Fruit fly (Drosophila melanogaster) whole organism, embryonic: Measurements from ENCODE around the gene Lamtor3.

Source experiments
- CG10462 ChIP-seq: fragments of 200-800 bp; sonication (Bioruptor generic); optimal IDR thresholded peaks from 2 replicates; lab custom pipeline; 2016; ENCODE audit warnings: missing biosample characterization, missing genetic modification characterization
- CG10543 ChIP-seq: fragments of 200-800 bp; sonication (Bioruptor generic); optimal IDR thresholded peaks from 3 replicates; lab custom pipeline; 2017; ENCODE audit warnings: missing biosample characterization, mild to moderate bottlenecking, missing genetic modification characterization, moderate library complexity
- CG11456 ChIP-seq: fragments of 200-800 bp; sonication (Bioruptor generic); IDR thresholded peaks from 3 replicates; pipeline ENCODE4 v1.3.6; 2022; ENCODE audit warnings: missing biosample characterization, missing genetic modification characterization
- CG12219 ChIP-seq: fragments of 200-800 bp; sonication (Bioruptor generic); optimal IDR thresholded peaks from 3 replicates; lab custom pipeline; 2018; ENCODE audit warnings: missing biosample characterization, mild to moderate bottlenecking, missing genetic modification characterization
- CG17802 ChIP-seq: fragments of 200-800 bp; sonication (Bioruptor generic); optimal IDR thresholded peaks from 2 replicates; lab custom pipeline; 2018; ENCODE audit warnings: missing biosample characterization, mild to moderate bottlenecking, missing genetic modification characterization, moderate library complexity
- CG17829 ChIP-seq: fragments of 200-800 bp; optimal IDR thresholded peaks from 2 replicates; lab custom pipeline; 2019; ENCODE audit warnings: missing biosample characterization, mild to moderate bottlenecking, missing genetic modification characterization, moderate library complexity
- CG2129 ChIP-seq: fragments of 200-800 bp; sonication (Bioruptor generic); IDR thresholded peaks from 2 replicates; pipeline ENCODE4 v1.3.6; 2022; ENCODE audit warnings: missing biosample characterization, missing genetic modification characterization; ENCODE audit not compliant: partially characterized antibody
- CG2678 ChIP-seq: fragments of 200-800 bp; sonication (Bioruptor generic); optimal IDR thresholded peaks from 3 replicates; lab custom pipeline; 2019; ENCODE audit warnings: missing biosample characterization, mild to moderate bottlenecking, missing genetic modification characterization, moderate library complexity
- CG30403 ChIP-seq: fragments of 200-800 bp; sonication (Bioruptor generic); optimal IDR thresholded peaks from 3 replicates; lab custom pipeline; 2016; ENCODE audit warnings: missing biosample characterization, missing genetic modification characterization
- CG3065 ChIP-seq: fragments of 200-800 bp; sonication (Bioruptor generic); optimal IDR thresholded peaks from 2 replicates; lab custom pipeline; 2016; ENCODE audit warnings: missing biosample characterization, missing genetic modification characterization
- CG34422 ChIP-seq: fragments of 200-800 bp; sonication (Bioruptor generic); IDR thresholded peaks from 3 replicates; pipeline ENCODE4 v1.3.6; 2022; ENCODE audit warnings: missing biosample characterization, missing genetic modification characterization
- CG3995 ChIP-seq: fragments of 200-800 bp; sonication (Bioruptor generic); optimal IDR thresholded peaks from 3 replicates; lab custom pipeline; 2016; ENCODE audit warnings: missing biosample characterization, missing genetic modification characterization
- CG5180 ChIP-seq: fragments of 200-800 bp; sonication (Bioruptor generic); optimal IDR thresholded peaks from 3 replicates; lab custom pipeline; 2017; ENCODE audit warnings: missing biosample characterization, missing genetic modification characterization, mild to moderate bottlenecking, moderate library complexity, missing genetic modification reagents
- CG6272 ChIP-seq: fragments of 200-800 bp; sonication (Bioruptor generic); IDR thresholded peaks from 2 replicates; pipeline ENCODE4 v1.3.6; 2022; ENCODE audit warnings: missing biosample characterization, missing genetic modification characterization
- CHES-1-like ChIP-seq: fragments of 200-800 bp; sonication (Bioruptor generic); optimal IDR thresholded peaks from 2 replicates; lab custom pipeline; 2016; ENCODE audit warnings: missing biosample characterization, missing genetic modification characterization
- CrebB ChIP-seq: fragments of 200-800 bp; sonication (Bioruptor generic); optimal IDR thresholded peaks from 3 replicates; lab custom pipeline; 2018; ENCODE audit warnings: missing biosample characterization, mild to moderate bottlenecking, missing genetic modification characterization
- Dad ChIP-seq: fragments of 200-800 bp; sonication (Bioruptor generic); optimal IDR thresholded peaks from 3 replicates; lab custom pipeline; 2016; ENCODE audit warnings: missing biosample characterization, missing genetic modification characterization
- E2f1 ChIP-seq: fragments of 200-800 bp; sonication (Bioruptor generic); IDR thresholded peaks from 2 replicates; pipeline ENCODE4 v1.3.6; 2022; ENCODE audit warnings: missing biosample characterization, missing genetic modification characterization
- Gsc ChIP-seq: fragments of 200-800 bp; sonication (Bioruptor generic); IDR thresholded peaks from 2 replicates; pipeline ENCODE4 v1.3.6; 2022; ENCODE audit warnings: missing biosample characterization, missing genetic modification characterization
- H15 ChIP-seq: fragments of 200-800 bp; sonication (Bioruptor generic); IDR thresholded peaks from 3 replicates; pipeline ENCODE4 v1.3.6; 2022; ENCODE audit warnings: missing biosample characterization, missing genetic modification characterization
- HHEX ChIP-seq: fragments of 200-800 bp; sonication (Bioruptor generic); optimal IDR thresholded peaks from 3 replicates; lab custom pipeline; 2017; ENCODE audit warnings: missing biosample characterization, mild to moderate bottlenecking, missing genetic modification characterization, missing genetic modification reagents
- HLH4C ChIP-seq: fragments of 200-800 bp; sonication (Bioruptor generic); IDR thresholded peaks from 3 replicates; pipeline ENCODE4 v1.3.6; 2022; ENCODE audit warnings: missing biosample characterization, missing genetic modification characterization; ENCODE audit not compliant: partially characterized antibody
- Hey ChIP-seq: fragments of 200-800 bp; sonication (Bioruptor generic); optimal IDR thresholded peaks from 3 replicates; lab custom pipeline; 2018; ENCODE audit warnings: missing biosample characterization, mild to moderate bottlenecking, missing genetic modification characterization
- Max ChIP-seq: fragments of 200-800 bp; sonication (Bioruptor generic); optimal IDR thresholded peaks from 2 replicates; lab custom pipeline; 2016; ENCODE audit warnings: missing biosample characterization, mild to moderate bottlenecking, missing genetic modification characterization
- Nf-YB ChIP-seq: fragments of 200-800 bp; sonication (Bioruptor generic); optimal IDR thresholded peaks from 3 replicates; lab custom pipeline; 2019; ENCODE audit warnings: missing biosample characterization, mild to moderate bottlenecking, missing genetic modification characterization, moderate library complexity
- Sry-δ ChIP-seq: fragments of 200-800 bp; sonication (Bioruptor generic); optimal IDR thresholded peaks from 2 replicates; lab custom pipeline; 2016; ENCODE audit warnings: missing biosample characterization, missing genetic modification characterization
- cato ChIP-seq: fragments of 200-800 bp; sonication (Bioruptor generic); optimal IDR thresholded peaks from 2 replicates; lab custom pipeline; 2016; ENCODE audit warnings: missing biosample characterization, missing genetic modification characterization, borderline replicate concordance
- crc ChIP-seq: fragments of 200-800 bp; sonication (Bioruptor generic); optimal IDR thresholded peaks from 2 replicates; lab custom pipeline; 2016; ENCODE audit warnings: missing biosample characterization, missing genetic modification characterization
- danr ChIP-seq: fragments of 200-800 bp; sonication (Bioruptor generic); IDR thresholded peaks from 2 replicates; pipeline ENCODE4 v1.3.6; 2022; ENCODE audit warnings: missing biosample characterization, missing genetic modification characterization
- dysf ChIP-seq: fragments of 200-800 bp; sonication (Bioruptor generic); IDR thresholded peaks from 3 replicates; pipeline ENCODE4 v1.3.6; 2022; ENCODE audit warnings: missing biosample characterization, missing genetic modification characterization
- fd96Cb ChIP-seq: fragments of 200-800 bp; sonication (Bioruptor generic); optimal IDR thresholded peaks from 2 replicates; lab custom pipeline; 2018; ENCODE audit warnings: missing biosample characterization, mild to moderate bottlenecking, missing genetic modification characterization, moderate library complexity
- gfzf ChIP-seq: fragments of 200-800 bp; sonication (Bioruptor generic); optimal IDR thresholded peaks from 2 replicates; lab custom pipeline; 2016; ENCODE audit warnings: missing biosample characterization, mild to moderate bottlenecking, missing genetic modification characterization, moderate library complexity
- h ChIP-seq: fragments of >200 bp; optimal IDR thresholded peaks from 2 replicates; lab custom pipeline; 2017
- her ChIP-seq: fragments of 200-800 bp; sonication (Bioruptor generic); optimal IDR thresholded peaks from 2 replicates; lab custom pipeline; 2016; ENCODE audit warnings: missing biosample characterization, missing genetic modification characterization
- hth ChIP-seq: fragments of >200 bp; optimal IDR thresholded peaks from 2 replicates; lab custom pipeline; 2017; ENCODE audit warnings: inconsistent platforms
- jigr1 ChIP-seq: fragments of 200-800 bp; sonication (Bioruptor generic); IDR thresholded peaks from 3 replicates; pipeline ENCODE4 v1.3.6; 2022; ENCODE audit warnings: missing biosample characterization, missing genetic modification characterization
- lab ChIP-seq: fragments of 200-800 bp; sonication (Bioruptor generic); optimal IDR thresholded peaks from 3 replicates; lab custom pipeline; 2017; ENCODE audit warnings: missing biosample characterization, missing genetic modification characterization, mild to moderate bottlenecking, moderate library complexity, missing genetic modification reagents
- maf-S ChIP-seq: fragments of 200-800 bp; sonication (Bioruptor generic); optimal IDR thresholded peaks from 2 replicates; lab custom pipeline; 2016; ENCODE audit warnings: missing biosample characterization, missing genetic modification characterization
- mld ChIP-seq: fragments of 200-800 bp; sonication (Bioruptor generic); IDR thresholded peaks from 3 replicates; pipeline ENCODE4 v1.3.6; 2022; ENCODE audit warnings: missing biosample characterization, missing genetic modification characterization; ENCODE audit not compliant: partially characterized antibody
- onecut ChIP-seq: fragments of 200-800 bp; sonication (Bioruptor generic); IDR thresholded peaks from 2 replicates; pipeline ENCODE4 v1.3.6; 2022; ENCODE audit warnings: missing biosample characterization, missing genetic modification characterization
- pan ChIP-seq, 4 experiments: fragments of >200 bp in 3 of 4; fragments of 200-800 bp in 1 of 4; sonication (Bioruptor generic) in 1 of 4; optimal IDR thresholded peaks in 3 of 4; IDR thresholded peaks in 1 of 4; 2 replicates each; pipeline versions ENCODE4 v1.3.6 to Lab custom; 2017 to 2022; ENCODE audit warnings: missing biosample characterization in 2 of 4, missing genetic modification characterization in 2 of 4, mixed read lengths in 1 of 4
- repo ChIP-seq: fragments of 200-800 bp; sonication (Bioruptor generic); optimal IDR thresholded peaks from 2 replicates; lab custom pipeline; 2016; ENCODE audit warnings: missing biosample characterization, missing genetic modification characterization
- run ChIP-seq: fragments of 200-800 bp; sonication (Bioruptor generic); optimal IDR thresholded peaks from 3 replicates; lab custom pipeline; 2018; ENCODE audit warnings: missing biosample characterization, mild to moderate bottlenecking, missing genetic modification characterization
- sens-2 ChIP-seq: fragments of 200-800 bp; sonication (Bioruptor generic); IDR thresholded peaks from 2 replicates; pipeline ENCODE4 v1.3.6; 2022; ENCODE audit warnings: missing biosample characterization, missing genetic modification characterization
- sim ChIP-seq: fragments of 200-800 bp; sonication (Bioruptor generic); IDR thresholded peaks from 2 replicates; pipeline ENCODE4 v1.3.6; 2022; ENCODE audit warnings: missing biosample characterization, missing genetic modification characterization
- so ChIP-seq: fragments of 200-800 bp; sonication (Bioruptor generic); IDR thresholded peaks from 3 replicates; pipeline ENCODE4 v1.3.6; 2022; ENCODE audit warnings: missing biosample characterization, missing genetic modification characterization
- stwl ChIP-seq: fragments of 200-800 bp; sonication (Bioruptor generic); optimal IDR thresholded peaks from 3 replicates; lab custom pipeline; 2018; ENCODE audit warnings: missing biosample characterization, mild to moderate bottlenecking, missing genetic modification characterization, moderate library complexity
- trem ChIP-seq: fragments of 200-800 bp; optimal IDR thresholded peaks from 3 replicates; lab custom pipeline; 2019; ENCODE audit warnings: missing biosample characterization, mild to moderate bottlenecking, missing genetic modification characterization, moderate library complexity
- usp ChIP-seq: fragments of >200 bp; optimal IDR thresholded peaks from 2 replicates; lab custom pipeline; 2017; ENCODE audit warnings: missing biosample characterization, missing genetic modification characterization
- zen2 ChIP-seq: fragments of 200-800 bp; sonication (Bioruptor generic); IDR thresholded peaks from 3 replicates; pipeline ENCODE4 v1.3.6; 2022; ENCODE audit warnings: missing biosample characterization, missing genetic modification characterization; ENCODE audit not compliant: partially characterized antibody

Gene Lamtor3

dm6 chr2L:17480943-17481580 is at the start of gene Lamtor3, which contains the start of gene fws (continued):
- TF ChIP-seq maf-S (GFP tag; lab: Kevin White, UChicago) (peak; percentile 86), CG5180 (GFP tag; lab: Kevin White, UChicago) (peak; percentile 82), CG30403 (GFP tag; lab: Kevin White, UChicago) (peak; percentile 96), CG34422 (GFP tag; lab: Robert Waterston, UW) (peak; percentile 100), onecut (peak; percentile 94), hth (lab: Kevin White, UChicago) (no peak), jigr1 (GFP tag; lab: Robert Waterston, UW) (peak; percentile 96), CG17829 (tag; lab: Kevin White, UChicago) (peak; percentile 98), danr (GFP tag; lab: Robert Waterston, UW) (peak; percentile 97), mld (GFP tag; lab: Robert Waterston, UW) (peak; percentile 49; the same call in 1 of the 3 replicates), zen2 (no peak; the same call in 2 of the 3 replicates), CHES-1-like (peak; percentile 84), Gsc (GFP tag; lab: Robert Waterston, UW) (peak; percentile 97), CG3065 (GFP tag; lab: Kevin White, UChicago) (peak; percentile 92), H15 (GFP tag; lab: Robert Waterston, UW) (peak; percentile 99), lab (GFP tag; lab: Kevin White, UChicago) (peak; percentile 99), CG11456 (peak; percentile 99), h (lab: Kevin White, UChicago) (no peak), HHEX (peak; percentile 98), Dad (GFP tag; lab: Kevin White, UChicago) (peak; percentile 85), sens-2 (peak; percentile 98), crc (peak; percentile 31), CG3995 (GFP tag; lab: Kevin White, UChicago) (peak; percentile 73), CG10462 (GFP tag; lab: Kevin White, UChicago) (peak; percentile 95), run (tag; lab: Kevin White, UChicago) (peak; percentile 92), repo (GFP tag; lab: Kevin White, UChicago) (peak; percentile 53), her (GFP tag; lab: Kevin White, UChicago) (peak; percentile 28), CG12219 (GFP tag; lab: Kevin White, UChicago) (peak; percentile 95), cato (GFP tag; lab: Kevin White, UChicago) (peak; percentile 96), Sry-δ (GFP tag; lab: Kevin White, UChicago) (peak; percentile 37), usp (GFP tag; lab: Kevin White, UChicago) (no peak), CG6272 (GFP tag; lab: Robert Waterston, UW) (peak; percentile 99), E2f1 (GFP tag; lab: Robert Waterston, UW) (peak; percentile 99), stwl (tag; lab: Kevin White, UChicago) (peak; percentile 87), so (GFP tag; lab: Robert Waterston, UW) (peak; percentile 99), CG2129 (GFP tag; lab: Robert Waterston, UW) (no peak), sim (GFP tag; lab: Robert Waterston, UW) (peak; percentile 97), CG17802 (tag; lab: Kevin White, UChicago) (peak; percentile 93), CG2678 (peak; percentile 98), HLH4C (GFP tag; lab: Robert Waterston, UW) (peak; percentile 71), CrebB (tag; lab: Kevin White, UChicago) (peak; percentile 95), Nf-YB (peak; percentile 86), dysf (GFP tag; lab: Robert Waterston, UW) (peak; percentile 99), Hey (tag; lab: Kevin White, UChicago) (peak; percentile 72), CG10543 (GFP tag; lab: Kevin White, UChicago) (no peak), Max (peak; percentile 92), fd96Cb (tag; lab: Kevin White, UChicago) (peak; percentile 98), trem (tag; lab: Kevin White, UChicago) (peak; percentile 95), gfzf (no peak), pan (optimal IDR thresholded peaks at IDR 0.05; lab: Kevin White, UChicago) (no peak), pan (GFP tag; optimal IDR thresholded peaks at IDR 0.05 in 1 of 2, IDR thresholded peaks at IDR 0.05 in 1 of 2) (peak in 1 of 2 experiments; percentile 100)
